Worm (Caenorhabditis elegans) whole organism, L4 larva: ENCODE results near the gene pik-1.

ENCODE experiments used
- R02D3.7 ChIP-seq: fragments of 150-350 bp; sonication (generic microtip); optimal IDR thresholded peaks from 3 replicates; lab custom pipeline; 2014; ENCODE audit warnings: missing biosample characterization, missing genetic modification characterization
- T20F7.1 ChIP-seq: fragments of 200-800 bp; sonication (Bioruptor generic); optimal IDR thresholded peaks from 2 replicates; lab custom pipeline; 2018; ENCODE audit warnings: mild to moderate bottlenecking, missing genetic modification characterization, missing compliant biosample characterization
- T26A8.4 ChIP-seq: fragments of 200-800 bp; sonication (Bioruptor generic); IDR thresholded peaks from 2 replicates; pipeline ENCODE4 v1.3.6; 2022; ENCODE audit warnings: missing genetic modification characterization, missing compliant biosample characterization
- Y48G9A.11 ChIP-seq: fragments of 200-800 bp; sonication (Bioruptor generic); IDR thresholded peaks from 2 replicates; pipeline ENCODE4 v1.3.6; 2022; ENCODE audit warnings: missing genetic modification reagents, missing genetic modification characterization, missing compliant biosample characterization
- aha-1 ChIP-seq: fragments of 150-350 bp; peaks from one replicate; lab custom pipeline; 2014; ENCODE audit warnings: missing biosample characterization, missing genetic modification characterization
- ama-1 ChIP-seq: fragments of 150-350 bp; optimal IDR thresholded peaks from 2 replicates; lab custom pipeline; 2014; ENCODE audit warnings: inconsistent platforms, mixed read lengths
- arid-1 ChIP-seq: fragments of 200-800 bp; sonication (Bioruptor generic); conservative IDR thresholded peaks from 2 replicates; pipeline ENCODE4 v1.3.6; 2022; ENCODE audit warnings: missing genetic modification reagents, missing genetic modification characterization, missing compliant biosample characterization
- ceh-82 ChIP-seq: sonication (generic microtip); optimal IDR thresholded peaks from 2 replicates; lab custom pipeline; 2017; ENCODE audit warnings: missing biosample characterization, missing genetic modification characterization
- ctbp-1 ChIP-seq: fragments of 200-800 bp; sonication (Bioruptor generic); IDR thresholded peaks from 2 replicates; pipeline ENCODE4 v1.3.6; 2022; ENCODE audit warnings: missing genetic modification reagents, missing genetic modification characterization, missing compliant biosample characterization
- daf-12 ChIP-seq: fragments of 150-350 bp; optimal IDR thresholded peaks from 2 replicates; lab custom pipeline; 2014; ENCODE audit warnings: missing biosample characterization, missing genetic modification reagents, missing genetic modification characterization
- daf-16 ChIP-seq, 3 experiments: sonication (generic microtip); optimal IDR thresholded peaks; 2 replicates each; lab custom pipeline; 2016 to 2017; ENCODE audit warnings: missing genetic modification characterization in 3 of 3, missing genetic modification reagents in 3 of 3, mild to moderate bottlenecking in 2 of 3, missing compliant biosample characterization in 2 of 3, missing biosample characterization in 1 of 3, moderate library complexity in 1 of 3
- daf-19 ChIP-seq: fragments of 200-800 bp; sonication (Bioruptor generic); conservative IDR thresholded peaks from 2 replicates; pipeline ENCODE4 v1.3.6; 2022; ENCODE audit warnings: missing genetic modification characterization, missing compliant biosample characterization
- daf-8 ChIP-seq: fragments of 200-800 bp; sonication (Bioruptor generic); IDR thresholded peaks from 2 replicates; pipeline ENCODE4 v1.3.6; 2022; ENCODE audit warnings: missing genetic modification characterization, missing compliant biosample characterization
- duxl-1 ChIP-seq: sonication (generic microtip); optimal IDR thresholded peaks from 2 replicates; lab custom pipeline; 2016; ENCODE audit warnings: mild to moderate bottlenecking, missing genetic modification characterization, moderate library complexity, missing compliant biosample characterization; ENCODE audit not compliant: poor library complexity
- egl-27 ChIP-seq: sonication (generic microtip); optimal IDR thresholded peaks from 3 replicates; lab custom pipeline; 2017; ENCODE audit warnings: missing biosample characterization, missing genetic modification reagents, missing genetic modification characterization
- fkh-10 ChIP-seq: fragments of 150-350 bp; optimal IDR thresholded peaks from 2 replicates; lab custom pipeline; 2014; ENCODE audit warnings: missing biosample characterization, missing genetic modification reagents, missing genetic modification characterization
- fos-1 ChIP-seq: fragments of 150-350 bp; optimal IDR thresholded peaks from 2 replicates; lab custom pipeline; 2014; ENCODE audit warnings: missing biosample characterization, missing genetic modification characterization
- lin-38 ChIP-seq: fragments of 200-800 bp; sonication (Bioruptor generic); IDR thresholded peaks from 2 replicates; pipeline ENCODE4 v1.3.6; 2022; ENCODE audit warnings: missing genetic modification reagents, missing genetic modification characterization, missing compliant biosample characterization
- lin-39 ChIP-seq: fragments of 150-350 bp; optimal IDR thresholded peaks from 2 replicates; lab custom pipeline; 2014; ENCODE audit warnings: missing biosample characterization, missing genetic modification reagents, missing genetic modification characterization
- madf-5 ChIP-seq, 2 experiments: fragments of 200-800 bp; sonication (Bioruptor generic); IDR thresholded peaks; 2 replicates each; pipeline ENCODE4 v1.3.6; 2022; ENCODE audit warnings: missing compliant biosample characterization in 2 of 2, missing genetic modification characterization in 2 of 2
- mes-2 ChIP-seq: sonication (generic microtip); optimal IDR thresholded peaks from 2 replicates; lab custom pipeline; 2016; ENCODE audit warnings: missing genotype, mild to moderate bottlenecking, missing genetic modification characterization, missing compliant biosample characterization; ENCODE audit not compliant: poor library complexity, severe bottlenecking
- nhr-10 ChIP-seq: fragments of 150-350 bp; optimal IDR thresholded peaks from 2 replicates; lab custom pipeline; 2014; ENCODE audit warnings: missing biosample characterization, missing genetic modification characterization
- nhr-102 ChIP-seq: sonication (generic microtip); optimal IDR thresholded peaks from 2 replicates; lab custom pipeline; 2016; ENCODE audit warnings: mild to moderate bottlenecking, missing genetic modification characterization, moderate library complexity, missing compliant biosample characterization
- nhr-111 ChIP-seq: fragments of 200-800 bp; sonication (Bioruptor generic); optimal IDR thresholded peaks from 2 replicates; lab custom pipeline; 2018; ENCODE audit warnings: mild to moderate bottlenecking, missing genetic modification characterization, missing compliant biosample characterization
- nhr-42 ChIP-seq: fragments of 200-800 bp; sonication (Bioruptor generic); IDR thresholded peaks from 2 replicates; pipeline ENCODE4 v1.3.6; 2022; ENCODE audit warnings: missing genetic modification characterization, missing compliant biosample characterization
- nhr-6 ChIP-seq: fragments of 150-350 bp; optimal IDR thresholded peaks from 2 replicates; lab custom pipeline; 2014; ENCODE audit warnings: missing biosample characterization, missing genetic modification characterization
- nhr-76 ChIP-seq: fragments of 150-350 bp; optimal IDR thresholded peaks from 2 replicates; lab custom pipeline; 2014; ENCODE audit warnings: missing biosample characterization, missing genetic modification characterization
- rbr-2 ChIP-seq: sonication (generic microtip); optimal IDR thresholded peaks from 2 replicates; lab custom pipeline; 2016; ENCODE audit warnings: missing genotype, missing genetic modification characterization, missing compliant biosample characterization
- saeg-2 ChIP-seq: fragments of 200-800 bp; sonication (Bioruptor generic); IDR thresholded peaks from 2 replicates; pipeline ENCODE4 v1.3.6; 2022; ENCODE audit warnings: missing genetic modification reagents, missing genetic modification characterization, missing compliant biosample characterization
- set-16 ChIP-seq: fragments of 200-800 bp; sonication (Bioruptor generic); IDR thresholded peaks from 2 replicates; pipeline ENCODE4 v1.3.6; 2022; ENCODE audit warnings: missing genetic modification reagents, missing genetic modification characterization, missing compliant biosample characterization
- skn-1 ChIP-seq: fragments of 150-350 bp; optimal IDR thresholded peaks from 2 replicates; lab custom pipeline; 2014; ENCODE audit warnings: missing biosample characterization, missing genetic modification characterization
- spr-3 ChIP-seq: fragments of 200-800 bp; sonication (Bioruptor generic); optimal IDR thresholded peaks from 2 replicates; lab custom pipeline; 2018; ENCODE audit warnings: mild to moderate bottlenecking, missing genetic modification characterization, missing compliant biosample characterization
- tag-97 ChIP-seq: fragments of 200-800 bp; sonication (Bioruptor generic); IDR thresholded peaks from 2 replicates; pipeline ENCODE4 v1.3.6; 2022; ENCODE audit warnings: missing genetic modification characterization, missing compliant biosample characterization
- unc-39 ChIP-seq: sonication (generic microtip); optimal IDR thresholded peaks from 2 replicates; lab custom pipeline; 2017; ENCODE audit warnings: missing biosample characterization, missing genetic modification characterization
- zag-1 ChIP-seq: fragments of 150-350 bp; optimal IDR thresholded peaks from 2 replicates; lab custom pipeline; 2014; ENCODE audit warnings: missing biosample characterization, missing genetic modification characterization
- zfp-2 ChIP-seq: sonication (generic microtip); optimal IDR thresholded peaks from 2 replicates; lab custom pipeline; 2016; ENCODE audit warnings: mild to moderate bottlenecking, missing genetic modification characterization, missing compliant biosample characterization
- zfp-3 ChIP-seq: fragments of 200-800 bp; sonication (Bioruptor generic); conservative IDR thresholded peaks from 2 replicates; pipeline ENCODE4 v1.3.6; 2022; ENCODE audit warnings: missing genetic modification reagents, missing genetic modification characterization, missing compliant biosample characterization
- ztf-11 ChIP-seq: fragments of 150-350 bp; optimal IDR thresholded peaks from 2 replicates; lab custom pipeline; 2014; ENCODE audit warnings: missing biosample characterization, missing genetic modification characterization
- ztf-7 ChIP-seq: fragments of 150-350 bp; optimal IDR thresholded peaks from 2 replicates; lab custom pipeline; 2014; ENCODE audit warnings: missing biosample characterization, missing genetic modification characterization

pik-1 gene

DNA sequence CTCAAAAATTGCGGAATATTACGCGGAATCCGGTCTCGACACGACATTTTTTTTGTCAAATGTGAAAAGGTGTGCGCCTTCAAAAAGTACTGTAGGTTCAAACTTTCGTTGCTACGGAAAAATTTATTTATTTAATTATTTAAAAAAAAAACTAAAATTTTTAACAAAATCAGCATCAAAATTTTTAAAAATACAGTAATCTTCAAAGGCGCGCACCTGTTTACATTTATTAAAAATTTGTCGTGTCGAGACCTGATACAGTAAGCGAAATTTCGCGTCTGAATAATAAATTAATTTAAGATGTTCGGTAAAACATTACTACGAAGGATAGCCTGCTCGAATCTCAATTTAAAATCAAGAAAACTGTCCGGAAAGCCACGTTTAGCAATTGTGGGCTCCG, 44.1 kb upstream of the pik-1 start, which contains the start of gene Y62E10A.6:
TSS of gene Y62E10A.6 (plus strand) at position 301 of the 400 bp plus-strand sequence.
- no peak for TF ChIP-seq fos-1 (tag; lab: Kevin White, UChicago)
- TF ChIP-seq zfp-3 (GFP tag; lab: Robert Waterston, UW): no peak
- 0 out of 2 replicates have a peak, but pooled peaks have one; percentile 13 for TF ChIP-seq lin-38 (GFP tag; lab: Robert Waterston, UW)
- TF ChIP-seq nhr-102 (tag; lab: Kevin White, UChicago): no peak
- no peak for TF ChIP-seq saeg-2 (GFP tag; lab: Robert Waterston, UW)
- no peak for TF ChIP-seq rbr-2 (tag; lab: Kevin White, UChicago)
- TF ChIP-seq zag-1 (tag; lab: Kevin White, UChicago): no peak
- TF ChIP-seq tag-97: no peak
- 0 out of 2 replicates have a peak, but pooled peaks have one; percentile 20 for TF ChIP-seq Y48G9A.11
- no peak for TF ChIP-seq spr-3
- TF ChIP-seq nhr-6 (tag; lab: Kevin White, UChicago): no peak
- TF ChIP-seq nhr-111 (GFP tag; lab: Kevin White, UChicago): no peak
- TF ChIP-seq ctbp-1 (GFP tag; lab: Robert Waterston, UW): no peak
- TF ChIP-seq nhr-10 (tag; lab: Kevin White, UChicago): no peak

DNA sequence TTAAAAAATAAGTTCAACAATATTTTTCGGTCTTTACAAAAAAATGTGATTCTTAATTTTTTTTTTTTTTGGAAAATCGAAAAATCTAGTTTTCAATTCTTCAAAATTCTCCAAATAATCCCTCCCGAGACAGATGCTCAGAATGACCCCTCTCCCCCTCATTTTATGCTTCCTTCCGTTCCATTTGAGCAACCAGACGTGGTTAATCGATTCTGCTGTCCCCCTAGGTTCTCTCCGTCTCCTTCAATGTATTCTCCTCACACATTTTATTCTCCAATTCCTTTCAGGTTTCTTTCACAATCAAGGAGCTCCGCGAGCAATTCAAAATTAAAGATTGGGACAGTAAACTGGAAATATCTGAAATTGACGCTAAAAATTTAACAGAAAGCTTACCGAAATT, 40.9 kb upstream of the pik-1 start:
- TF ChIP-seq madf-5 (GFP tag; IDR thresholded peaks at IDR 0.05; lab: Robert Waterston, UW): no peak
- TF ChIP-seq duxl-1: no peak
- TF ChIP-seq R02D3.7: no peak
- TF ChIP-seq lin-39 (tag; lab: Kevin White, UChicago): no peak
- no peak for TF ChIP-seq fkh-10
- TF ChIP-seq arid-1 (GFP tag; lab: Robert Waterston, UW): no peak
- TF ChIP-seq nhr-42 (GFP tag; lab: Robert Waterston, UW): no peak
- no peak for TF ChIP-seq zfp-2 (tag; lab: Kevin White, UChicago)
- TF ChIP-seq daf-16 (GFP tag; optimal IDR thresholded peaks at IDR 0.05; lab: Kevin White, UChicago): no peak
- TF ChIP-seq daf-16 (tag; optimal IDR thresholded peaks at IDR 0.05; lab: Kevin White, UChicago): no peak
- TF ChIP-seq ztf-11 (tag; lab: Kevin White, UChicago): no peak
- no peak for TF ChIP-seq mes-2
- no peak for TF ChIP-seq skn-1 (tag; lab: Kevin White, UChicago)
- TF ChIP-seq ama-1 (lab: Kevin White, UChicago): no peak
- no peak for TF ChIP-seq nhr-76

DNA sequence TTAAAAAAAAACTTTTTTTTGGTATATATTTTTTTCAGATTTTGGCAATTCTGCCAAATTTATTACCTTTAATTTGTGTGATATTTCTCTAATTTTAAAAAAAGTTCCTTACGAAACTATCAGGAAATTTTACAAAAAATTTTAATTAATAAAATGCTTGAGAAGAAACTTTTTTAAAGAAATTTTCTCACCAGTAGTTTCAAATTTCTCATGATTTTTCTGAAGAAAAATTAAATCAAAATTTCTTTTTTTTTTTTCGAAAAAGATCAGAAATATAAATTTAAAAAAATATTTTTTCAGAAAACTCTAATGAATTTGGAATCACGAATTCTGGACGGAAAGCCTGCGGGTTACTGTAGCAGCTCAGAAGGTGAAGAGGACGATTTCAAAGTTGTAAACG, 38.1 kb upstream of the pik-1 start, which contains the start of gene mau-8:
TSS of gene mau-8 (plus strand) at position 301 of the 400 bp plus-strand sequence.
- TF ChIP-seq T26A8.4 (GFP tag; lab: Robert Waterston, UW): no peak
- TF ChIP-seq ztf-7 (tag; lab: Kevin White, UChicago): no peak
- no peak for TF ChIP-seq unc-39 (tag; lab: Kevin White, UChicago)
- TF ChIP-seq egl-27 (tag; lab: Kevin White, UChicago): no peak
- no peak for TF ChIP-seq aha-1 (tag; lab: Kevin White, UChicago)
- no peak for TF ChIP-seq fos-1 (tag; lab: Kevin White, UChicago)
- no peak for TF ChIP-seq daf-8 (GFP tag; lab: Robert Waterston, UW)
- no peak for TF ChIP-seq R02D3.7
- no peak for TF ChIP-seq ceh-82 (tag; lab: Kevin White, UChicago)
- TF ChIP-seq daf-16 (GFP tag; optimal IDR thresholded peaks at IDR 0.05; lab: Kevin White, UChicago): no peak
- no peak for TF ChIP-seq daf-16 (tag; optimal IDR thresholded peaks at IDR 0.05; lab: Kevin White, UChicago)
- no peak for TF ChIP-seq ctbp-1 (GFP tag; lab: Robert Waterston, UW)
- TF ChIP-seq daf-19 (GFP tag; lab: Robert Waterston, UW): no peak
- no peak for TF ChIP-seq ztf-11 (tag; lab: Kevin White, UChicago)
- TF ChIP-seq T20F7.1: no peak
- TF ChIP-seq set-16 (GFP tag; lab: Robert Waterston, UW): no peak
- no peak for TF ChIP-seq daf-12 (tag; lab: Kevin White, UChicago)
- TF ChIP-seq, all 104 proteins: peak for 0
